Fruit fly (Drosophila melanogaster) whole organism, adult: ENCODE results near the gene CG8958.

Experiments
- CG14711 ChIP-seq: fragments of 200-800 bp; sonication (Bioruptor generic); optimal IDR thresholded peaks from 2 replicates; lab custom pipeline; 2018; ENCODE audit warnings: missing biosample characterization, mild to moderate bottlenecking, missing genetic modification characterization, moderate library complexity
- CG7045 ChIP-seq: fragments of 200-800 bp; sonication (Bioruptor generic); optimal IDR thresholded peaks from 2 replicates; lab custom pipeline; 2017; ENCODE audit warnings: missing biosample characterization, mild to moderate bottlenecking, missing genetic modification characterization
- Crg-1 ChIP-seq: fragments of 200-800 bp; sonication (Bioruptor generic); optimal IDR thresholded peaks from 2 replicates; lab custom pipeline; 2016; ENCODE audit warnings: missing biosample characterization, missing genetic modification characterization
- cic ChIP-seq: fragments of 200-800 bp; sonication (Bioruptor generic); optimal IDR thresholded peaks from 2 replicates; lab custom pipeline; 2017; ENCODE audit warnings: missing biosample characterization, mild to moderate bottlenecking, missing genetic modification characterization, moderate library complexity
- cnc ChIP-seq, 2 experiments: fragments of >200 bp; optimal IDR thresholded peaks; 2 replicates each; lab custom pipeline; 2017
- toe ChIP-seq: fragments of 200-800 bp; sonication (Bioruptor generic); optimal IDR thresholded peaks from 2 replicates; lab custom pipeline; 2016; ENCODE audit warnings: missing biosample characterization, missing genetic modification characterization

dm6 chrX:16082932-16083331, at the start of gene CG8958:
- TF ChIP-seq CG7045 (GFP tag; lab: Kevin White, UChicago) (no peak), CG14711 (tag; lab: Kevin White, UChicago) (no peak), toe (GFP tag; lab: Kevin White, UChicago) (no peak), Crg-1 (no peak), cic (GFP tag; lab: Kevin White, UChicago) (no peak), cnc (optimal IDR thresholded peaks at IDR 0.05; lab: Kevin White, UChicago) (no peak)
